Fruit fly (Drosophila melanogaster) whole organism, larva: ENCODE results near the gene Idua.

Source experiments
- noc ChIP-seq: fragments of 200-800 bp; sonication (Bioruptor generic); optimal IDR thresholded peaks from 3 replicates; lab custom pipeline; 2019; ENCODE audit warnings: missing biosample characterization, mild to moderate bottlenecking, missing genetic modification characterization, moderate library complexity

The Idua gene

dm6 chr2L:11113011-11113528 is at the start of gene Idua:
Idua (minus strand) TSS chr2L:11113061.
- no peak for TF ChIP-seq noc (tag; lab: Kevin White, UChicago)

- TF ChIP-seq noc (tag; lab: Kevin White, UChicago), result peak; percentile 68
Measured at dm6 chr2L:11155166-11155958, 42.5 kb upstream of the Idua start, which contains the start of gene CG6287. CG6287 (minus strand) TSS chr2L:11155721.

- TF ChIP-seq noc (tag; lab: Kevin White, UChicago), result no peak
Measured at dm6 chr2L:11148969-11149368, 36.1 kb upstream of the Idua start, which contains the start of gene Gyc32E. Gyc32E (minus strand) TSS chr2L:11149101.

DNA sequence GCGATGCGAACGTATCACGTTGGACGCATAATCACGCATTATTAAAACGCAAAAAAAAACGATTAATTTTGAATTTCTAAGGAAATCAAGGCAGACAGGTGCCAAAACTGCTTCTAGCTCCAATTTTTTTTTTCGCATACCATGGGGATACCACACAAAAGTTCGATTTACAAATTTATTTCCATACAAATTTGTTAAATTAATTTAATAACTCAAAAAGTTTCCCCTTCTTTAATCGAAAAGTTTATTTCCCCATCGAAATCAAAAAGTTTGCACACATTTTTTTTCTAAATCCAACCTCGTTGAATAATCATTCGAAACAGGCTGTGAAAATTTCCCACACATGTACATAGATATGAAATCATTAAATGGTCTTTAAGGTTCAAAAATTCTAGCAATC is 32.5 kb upstream of the Idua start, which contains the start of gene CG31867:
Gene CG31867 (minus strand): TSS at position 101 of the 400 bp plus-strand sequence.
- TF ChIP-seq noc (tag; lab: Kevin White, UChicago), result no peak

- TF ChIP-seq noc (tag; lab: Kevin White, UChicago), result no peak
Measured at dm6 chr2L:11136093-11136492, 23.2 kb upstream of the Idua start, which contains the start of gene hgo. hgo (plus strand) TSS chr2L:11136393.

DNA sequence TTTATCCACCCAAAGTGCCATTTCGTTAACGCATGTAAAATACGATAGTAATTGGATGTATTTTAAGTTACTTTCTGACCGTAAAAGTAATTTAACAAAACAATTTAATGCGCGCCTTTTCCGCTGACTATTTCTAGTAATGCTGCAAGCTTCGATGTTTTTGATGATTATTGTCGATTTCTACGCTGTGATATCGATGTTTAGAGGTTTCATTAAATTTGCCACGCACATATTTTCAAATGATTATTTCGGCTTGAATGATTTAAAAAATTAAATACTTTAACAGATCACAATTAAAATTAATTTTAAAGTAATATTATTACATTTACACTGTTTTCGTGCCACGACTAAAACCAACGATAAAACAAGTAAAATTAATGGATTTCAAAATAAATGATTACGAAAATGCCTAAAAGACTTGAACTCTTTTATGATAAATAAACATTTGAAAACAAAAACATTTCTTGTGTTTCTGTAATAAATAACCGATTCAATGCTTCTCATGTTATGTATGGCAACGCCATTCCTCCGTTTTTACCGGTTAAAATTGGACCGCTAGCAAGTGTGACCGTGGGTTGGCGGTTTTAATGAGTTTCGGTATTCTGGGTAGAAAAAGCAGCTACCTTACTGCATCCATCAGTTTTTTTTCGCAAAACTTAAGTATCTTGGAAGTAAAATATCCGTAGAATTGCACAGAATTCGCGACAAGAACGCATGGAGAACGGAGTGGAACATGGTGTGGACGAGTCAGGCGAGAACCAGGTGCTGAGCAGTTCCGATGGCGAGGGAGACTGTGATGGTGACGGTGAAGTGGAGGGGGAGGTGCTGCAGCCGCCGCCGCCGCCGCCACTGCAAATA is 17.5 kb upstream of the Idua start, which contains the start of the genes RfC38 and CG4751:
Gene RfC38 (minus strand): TSS at position 495 of the 858 bp plus-strand sequence.
Gene CG4751 (plus strand): TSS at position 587 of the 858 bp plus-strand sequence.
- no peak for TF ChIP-seq noc (tag; lab: Kevin White, UChicago)

dm6 chr2L:11123499-11123898 is 10.6 kb upstream of the Idua start, which contains the start of the genes Csl4 and Nup160:
Csl4 (minus strand) TSS chr2L:11123567.
Nup160 (plus strand) TSS chr2L:11123777.
- no peak for TF ChIP-seq noc (tag; lab: Kevin White, UChicago)

- TF ChIP-seq noc (tag; lab: Kevin White, UChicago), result no peak
Measured at dm6 chr2L:11121614-11122013, 8.8 kb upstream of the Idua start, which contains the start of gene Dnaaf4. Dnaaf4 (minus strand) TSS chr2L:11121714.

dm6 chr2L:11119966-11120517 is 7.2 kb upstream of the Idua start, which contains the start of gene CG6230:
CG6230 (minus strand) TSS chr2L:11120319.
- TF ChIP-seq noc (tag; lab: Kevin White, UChicago), result no peak

DNA sequence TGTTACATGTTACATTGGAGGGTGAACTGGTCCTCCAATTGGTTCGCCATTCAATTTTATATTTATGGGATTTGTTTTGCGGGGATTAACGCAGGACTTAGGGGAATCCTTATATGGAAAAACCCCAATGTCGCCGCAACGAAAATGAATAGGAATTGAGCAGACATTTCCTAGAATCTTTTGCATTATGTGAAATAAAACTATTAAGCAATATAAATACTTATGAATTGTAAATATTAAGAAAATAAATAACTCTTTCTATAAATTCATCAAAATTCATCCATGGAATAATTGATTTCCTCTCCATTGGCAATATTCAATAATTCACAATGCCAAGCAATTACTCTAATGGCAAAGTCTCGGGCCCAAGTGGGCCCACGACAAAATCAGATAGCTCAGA is 853 bp upstream of the Idua start, which contains the start of gene Gr32a:
Gene Gr32a (plus strand): TSS at position 301 of the 400 bp plus-strand sequence.
- TF ChIP-seq noc (tag; lab: Kevin White, UChicago), result no peak

DNA sequence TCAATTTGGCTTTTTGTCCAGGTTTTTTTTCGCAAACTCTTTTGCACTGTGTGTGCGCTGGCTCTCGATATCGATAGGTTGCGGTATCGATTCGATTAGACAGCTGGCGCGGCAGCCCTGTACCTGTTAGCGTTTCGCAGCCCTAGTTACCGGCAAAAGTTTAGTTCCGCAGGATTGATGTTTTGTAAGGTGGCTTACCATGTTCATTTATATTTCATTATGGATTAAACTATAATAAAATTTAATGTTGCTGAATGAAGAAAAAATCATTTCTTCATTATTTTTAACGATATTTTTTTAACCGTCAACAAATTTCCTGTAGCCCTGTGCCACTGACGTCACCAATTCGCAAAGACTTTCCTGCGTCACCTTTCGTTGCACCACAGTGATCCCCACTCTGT is 6.3 kb downstream of the Idua start, which contains the start of gene Reps:
Gene Reps (minus strand): TSS at position 84 of the 401 bp plus-strand sequence.
- TF ChIP-seq noc (tag; lab: Kevin White, UChicago), result peak; percentile 95

dm6 chr2L:11105320-11105719 is 7.5 kb downstream of the Idua start:
- no peak for TF ChIP-seq noc (tag; lab: Kevin White, UChicago)

DNA sequence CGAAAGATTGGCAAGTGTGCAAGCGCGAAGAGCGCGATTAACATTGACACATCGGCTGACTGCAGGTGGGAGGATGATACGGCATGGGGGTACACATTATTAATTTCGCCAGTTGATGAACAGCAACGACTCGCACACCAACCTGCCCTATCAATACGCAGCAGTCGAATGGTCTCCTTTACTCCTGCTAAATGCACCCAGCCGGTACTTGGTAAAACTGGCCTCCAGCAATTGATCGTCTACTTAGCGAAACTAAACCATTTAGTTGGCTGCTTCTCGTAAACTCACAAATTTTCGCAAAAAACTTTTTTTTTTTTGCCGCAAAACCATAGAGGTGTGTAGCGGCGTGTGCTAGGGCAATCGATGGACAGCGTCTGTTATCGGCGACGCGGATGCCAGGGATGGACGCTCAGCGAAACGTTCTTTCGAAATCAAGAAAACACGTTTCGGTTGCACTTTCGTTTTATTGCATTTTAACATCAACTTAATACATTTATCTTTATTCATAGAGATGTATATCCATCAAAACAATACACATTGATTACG is 12.3 kb downstream of the Idua start, which contains the start of gene Ge-1:
Gene Ge-1 (minus strand): TSS at position 373 of the 546 bp plus-strand sequence.
- no peak for TF ChIP-seq noc (tag; lab: Kevin White, UChicago)

DNA sequence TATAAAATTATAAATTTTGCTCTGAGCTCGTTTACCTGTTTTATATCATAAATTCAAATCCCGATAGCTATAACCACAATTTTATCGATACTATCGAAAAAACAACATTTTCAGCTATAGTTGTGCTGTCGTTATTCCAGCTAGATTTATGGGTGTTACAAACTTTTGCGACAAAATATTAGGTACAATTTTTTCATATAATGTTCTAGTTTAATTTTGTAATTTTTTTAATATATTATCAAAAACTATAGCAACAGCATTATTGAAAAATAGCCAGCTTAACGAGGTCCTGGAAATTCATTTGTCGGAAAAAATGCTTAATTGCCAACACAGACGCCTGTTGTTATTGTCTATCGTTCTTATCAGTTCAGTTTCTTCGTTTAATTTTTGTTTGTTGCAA is 21.8 kb downstream of the Idua start, which contains the start of gene Wdr59:
Gene Wdr59 (plus strand): TSS at position 334 of the 400 bp plus-strand sequence.
- TF ChIP-seq noc (tag; lab: Kevin White, UChicago), result no peak
